Fruit fly (Drosophila melanogaster) whole organism, wandering third instar larva: ENCODE data around the gene CG15597.

Experiments used
- Myc ChIP-seq: fragments of >200 bp; optimal IDR thresholded peaks from 2 replicates; lab custom pipeline; 2017
- Sp1 ChIP-seq: fragments of 200-800 bp; sonication (Bioruptor generic); optimal IDR thresholded peaks from 3 replicates; lab custom pipeline; 2019; ENCODE audit warnings: missing biosample characterization, mild to moderate bottlenecking, missing genetic modification characterization, moderate library complexity
- Vsx2 ChIP-seq: fragments of 200-300, 225-300 bp; sonication (Bioruptor generic); optimal IDR thresholded peaks from 2 replicates; lab custom pipeline; 2018; ENCODE audit warnings: missing biosample characterization, missing genetic modification characterization; ENCODE audit not compliant: partially characterized antibody
- brk ChIP-seq: fragments of 200-800 bp; sonication (Bioruptor generic); optimal IDR thresholded peaks from 2 replicates; lab custom pipeline; 2016; ENCODE audit warnings: missing biosample characterization, mild to moderate bottlenecking, missing genetic modification characterization
- dl ChIP-seq, 2 experiments: fragments of 175-275, 200-275 bp in 1 of 2; fragments of 200-275 bp in 1 of 2; sonication (Bioruptor generic); optimal IDR thresholded peaks; lab custom pipeline; 2018; ENCODE audit warnings: mild to moderate bottlenecking in 2 of 2, missing biosample characterization in 2 of 2, missing genetic modification characterization in 2 of 2, moderate library complexity in 2 of 2; ENCODE audit not compliant: partially characterized antibody in 2 of 2, insufficient read depth in 1 of 2
- sage ChIP-seq: fragments of 200-800 bp; sonication (Bioruptor generic); optimal IDR thresholded peaks from 2 replicates; lab custom pipeline; 2016; ENCODE audit warnings: missing biosample characterization, mild to moderate bottlenecking, missing genetic modification characterization
- sv ChIP-seq: fragments of 200-800 bp; sonication (Bioruptor generic); optimal IDR thresholded peaks from 3 replicates; lab custom pipeline; 2016; ENCODE audit warnings: missing biosample characterization, missing genetic modification characterization
- tai ChIP-seq: sonication (Bioruptor generic); optimal IDR thresholded peaks from 2 replicates; lab custom pipeline; 2016; ENCODE audit warnings: missing biosample characterization, missing genetic modification characterization

DNA sequence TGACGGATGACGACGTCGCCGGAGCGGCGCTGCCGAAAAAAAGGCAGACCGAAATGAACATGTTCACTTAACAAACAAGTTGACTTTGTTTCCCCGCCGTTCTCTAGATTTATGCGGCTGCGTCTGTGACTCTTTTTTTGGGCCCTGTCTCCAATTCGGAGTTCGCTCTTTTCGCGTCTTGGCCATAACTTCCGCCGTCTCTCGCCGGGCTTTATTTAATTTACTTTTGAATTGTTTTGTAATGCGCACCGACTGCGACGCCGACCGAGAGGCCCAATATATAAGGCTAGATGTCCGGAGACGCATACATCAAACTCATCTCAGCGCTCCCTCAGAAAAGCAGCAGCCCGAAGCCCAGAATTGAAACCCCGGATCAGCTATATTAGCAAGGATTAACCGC, 13.8 kb upstream of the CG15597 start, which contains the start of gene Osi14:
- TF ChIP-seq Myc (lab: Kevin White, UChicago) = no peak
- TF ChIP-seq Sp1 (GFP tag; lab: Kevin White, UChicago) = no peak
- no peak for TF ChIP-seq sv (GFP tag; lab: Kevin White, UChicago)
- TF ChIP-seq Vsx2 (GFP tag; lab: Kevin White, UChicago) = no peak
- no peak for TF ChIP-seq dl (GFP tag; optimal IDR thresholded peaks at IDR 0.05; lab: Kevin White, UChicago; ENCODE audit: insufficient read depth in 1 of 2, partially characterized antibody in 2 of 2)
- no peak for TF ChIP-seq sage (GFP tag; lab: Kevin White, UChicago)
- TF ChIP-seq tai = no peak
- no peak for TF ChIP-seq brk (GFP tag; lab: Kevin White, UChicago)
